Fruit fly (Drosophila melanogaster): ENCODE results near the gene CG12024.

Gene CG12024

DNA sequence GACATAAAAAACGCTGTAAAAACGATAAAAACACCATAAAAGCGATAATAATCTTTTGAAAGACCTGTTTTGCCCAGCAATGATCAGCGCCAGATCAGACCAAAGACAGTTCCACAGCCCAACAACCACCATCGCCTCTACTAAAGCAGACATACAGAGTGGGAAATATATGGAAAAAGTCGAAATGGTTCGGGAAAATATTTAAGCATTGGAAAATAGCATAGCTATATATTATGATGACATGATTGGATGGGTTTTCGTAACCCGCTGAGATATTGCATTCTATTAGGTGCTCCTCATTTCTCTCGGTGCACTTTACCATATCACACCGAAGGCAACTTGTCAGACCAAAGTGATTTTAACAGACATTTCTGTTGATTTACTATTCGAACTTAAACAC, 48.3 kb upstream of the CG12024 start (continued):
- peak; percentile 53 for TF ChIP-seq Ets21C (GFP tag; optimal IDR thresholded peaks at IDR 0.05)
- no peak for TF ChIP-seq Sox102F (GFP tag; optimal IDR thresholded peaks at IDR 0.05)
- peak; percentile 80 for TF ChIP-seq CG11762 (GFP tag; optimal IDR thresholded peaks at IDR 0.05; ENCODE audit: insufficient read depth)
- peak; percentile 84 for TF ChIP-seq Gug (GFP tag; IDR thresholded peaks at IDR 0.05)
- TF ChIP-seq CG7368 (GFP tag; optimal IDR thresholded peaks at IDR 0.05): no peak
- TF ChIP-seq cyc (GFP tag; optimal IDR thresholded peaks at IDR 0.05): peak; percentile 68
- no peak for TF ChIP-seq fkh (GFP tag; optimal IDR thresholded peaks at IDR 0.05)
- no peak for TF ChIP-seq fd85E (GFP tag; optimal IDR thresholded peaks at IDR 0.05)
- TF ChIP-seq CG4318 (GFP tag; optimal IDR thresholded peaks at IDR 0.05): no peak
- no peak for TF ChIP-seq CG8632 (GFP tag; optimal IDR thresholded peaks at IDR 0.05)
- TF ChIP-seq topi (GFP tag; optimal IDR thresholded peaks at IDR 0.05): peak; percentile 75
- TF ChIP-seq CG15336 (GFP tag; IDR thresholded peaks at IDR 0.05): peak; percentile 90

DNA sequence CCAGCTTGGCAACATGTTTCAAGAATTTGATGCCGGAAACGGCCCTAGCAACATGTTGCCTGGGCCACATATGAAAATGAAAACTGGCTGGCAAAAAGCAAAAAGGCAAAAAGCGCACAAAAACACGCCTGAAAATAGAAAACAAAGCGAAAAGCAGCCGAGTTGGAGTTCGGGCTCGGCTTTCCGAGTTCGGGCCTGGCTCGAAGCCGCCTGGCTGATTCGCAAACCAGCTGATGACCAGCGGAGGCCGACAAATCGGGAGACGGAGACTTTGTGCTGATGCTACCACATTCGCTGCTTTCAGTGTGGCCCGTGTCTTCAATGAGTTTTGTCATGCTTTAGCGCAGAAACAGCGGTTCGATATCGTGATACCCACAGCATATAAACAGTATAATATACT, 46.7 kb upstream of the CG12024 start, which contains the start of gene GV1:
Gene GV1 (plus strand): TSS at position 301 of the 400 bp plus-strand sequence.
- TF ChIP-seq Blimp-1 (GFP tag; optimal IDR thresholded peaks at IDR 0.05) (peak; percentile 82), Hr39 (GFP tag; optimal IDR thresholded peaks at IDR 0.05) (no peak), Ets21C (GFP tag; optimal IDR thresholded peaks at IDR 0.05) (no peak), Hr38 (GFP tag; optimal IDR thresholded peaks at IDR 0.05) (no peak), Eip93F (GFP tag; optimal IDR thresholded peaks at IDR 0.05) (peak; percentile 14), CG11762 (GFP tag; optimal IDR thresholded peaks at IDR 0.05; ENCODE audit: insufficient read depth) (no peak), CG1621 (tag; optimal IDR thresholded peaks at IDR 0.05) (peak; percentile 89), CG3032 (tag; optimal IDR thresholded peaks at IDR 0.05) (peak; percentile 59), CG11902 (GFP tag; optimal IDR thresholded peaks at IDR 0.05) (no peak), Eip75B (GFP tag; optimal IDR thresholded peaks at IDR 0.05) (peak; percentile 50), fd59A (GFP tag; optimal IDR thresholded peaks at IDR 0.05) (peak; percentile 53), fd85E (GFP tag; optimal IDR thresholded peaks at IDR 0.05) (no peak), CG7368 (GFP tag; optimal IDR thresholded peaks at IDR 0.05) (no peak), CG9139 (GFP tag; optimal IDR thresholded peaks at IDR 0.05) (peak; percentile 97), fkh (GFP tag; optimal IDR thresholded peaks at IDR 0.05) (no peak), Eip78C (GFP tag) (peak; percentile 75), CG32006 (GFP tag; optimal IDR thresholded peaks at IDR 0.05) (peak; percentile 47), CG15336 (GFP tag; IDR thresholded peaks at IDR 0.05) (peak; percentile 82), CG8319 (GFP tag; optimal IDR thresholded peaks at IDR 0.05) (no peak), Lpt (GFP tag; optimal IDR thresholded peaks at IDR 0.05) (peak; percentile 57), CG8119 (GFP tag; IDR thresholded peaks at IDR 0.05) (peak; percentile 86), Sox14 (GFP tag; optimal IDR thresholded peaks at IDR 0.05) (peak; percentile 0), lz (GFP tag; optimal IDR thresholded peaks at IDR 0.05) (no peak), CG6854 (GFP tag; optimal IDR thresholded peaks at IDR 0.05) (peak; percentile 81), esn (GFP tag; optimal IDR thresholded peaks at IDR 0.05) (peak; percentile 30), achi (GFP tag; optimal IDR thresholded peaks at IDR 0.05) (no peak), Sox102F (GFP tag; optimal IDR thresholded peaks at IDR 0.05) (peak; percentile 37), Gug (GFP tag; IDR thresholded peaks at IDR 0.05) (0 out of 2 replicates have a peak, but pooled peaks have one; percentile 20), OdsH (GFP tag; optimal IDR thresholded peaks at IDR 0.05) (no peak), CG4318 (GFP tag; optimal IDR thresholded peaks at IDR 0.05) (no peak), svp (GFP tag) (no peak), vri (GFP tag; optimal IDR thresholded peaks at IDR 0.05) (peak; percentile 42), Sox15 (GFP tag; optimal IDR thresholded peaks at IDR 0.05) (no peak), net (GFP tag; optimal IDR thresholded peaks at IDR 0.05) (peak; percentile 76), dsx (GFP tag; optimal IDR thresholded peaks at IDR 0.05; ENCODE audit: poor library complexity, severe bottlenecking) (peak; percentile 87), eg (GFP tag; IDR thresholded peaks at IDR 0.05) (peak; percentile 89), acj6 (GFP tag; optimal IDR thresholded peaks at IDR 0.05) (no peak), spab (GFP tag; optimal IDR thresholded peaks at IDR 0.05) (peak; percentile 87), pdm3 (GFP tag; optimal IDR thresholded peaks at IDR 0.05) (no peak), ss (GFP tag; optimal IDR thresholded peaks at IDR 0.05) (peak; percentile 96 to 97), CG6792 (GFP tag; optimal IDR thresholded peaks at IDR 0.05) (peak; percentile 24), CG10669 (GFP tag; optimal IDR thresholded peaks at IDR 0.05) (peak; percentile 81), CG16779 (tag; optimal IDR thresholded peaks at IDR 0.05) (peak; percentile 90), CG34406 (GFP tag; optimal IDR thresholded peaks at IDR 0.05) (peak; percentile 36), dac (GFP tag; optimal IDR thresholded peaks at IDR 0.05) (no peak), Hr4 (GFP tag; optimal IDR thresholded peaks at IDR 0.05) (peak; percentile 18)

Measured in whole organism, prepupa.